Worm (Caenorhabditis elegans) whole organism, midembryonic: ENCODE results near the gene cct-4.
A peak's percentile ranks its signal among the peaks of the same experiment; 100 is the strongest.

Experiments used
- T22C8.4 ChIP-seq: fragments of 200-800 bp; sonication (Bioruptor generic); IDR thresholded peaks from 2 replicates; pipeline ENCODE4 v1.3.6; 2022; ENCODE audit warnings: missing genetic modification characterization, missing compliant biosample characterization
- cog-1 ChIP-seq: sonication (generic microtip); optimal IDR thresholded peaks from 2 replicates; lab custom pipeline; 2016; ENCODE audit warnings: missing genetic modification characterization, missing compliant biosample characterization
- flt-1 ChIP-seq: fragments of 200-800 bp; sonication (Bioruptor generic); IDR thresholded peaks from 2 replicates; pipeline ENCODE4 v1.3.6; 2022; ENCODE audit warnings: missing genetic modification characterization, missing compliant biosample characterization
- klf-2 ChIP-seq: fragments of 200-800 bp; sonication (Bioruptor generic); conservative IDR thresholded peaks from 2 replicates; pipeline ENCODE4 v1.3.6; 2022; ENCODE audit warnings: missing genetic modification reagents, missing genetic modification characterization, missing compliant biosample characterization
- med-1 ChIP-seq: sonication (generic microtip); optimal IDR thresholded peaks from 2 replicates; lab custom pipeline; 2017; ENCODE audit warnings: missing genetic modification characterization, mild to moderate bottlenecking, missing compliant biosample characterization, antibody characterized with exemption, missing genetic modification reagents; ENCODE audit not compliant: insufficient read depth
- ref-1 ChIP-seq: fragments of 200-800 bp; sonication (Bioruptor generic); conservative IDR thresholded peaks from 2 replicates; pipeline ENCODE4 v1.3.6; 2022; ENCODE audit warnings: missing genetic modification reagents, missing genetic modification characterization, missing compliant biosample characterization
- tab-1 ChIP-seq: fragments of 200-800 bp; sonication (Bioruptor generic); IDR thresholded peaks from 2 replicates; pipeline ENCODE4 v1.3.6; 2022; ENCODE audit warnings: missing genetic modification characterization, missing compliant biosample characterization
- ztf-23 ChIP-seq: fragments of 200-800 bp; sonication (Bioruptor generic); IDR thresholded peaks from 2 replicates; pipeline ENCODE4 v1.3.6; 2022; ENCODE audit warnings: missing genetic modification reagents, missing genetic modification characterization, missing compliant biosample characterization
- ztf-29 ChIP-seq: fragments of 200-800 bp; sonication (Bioruptor generic); IDR thresholded peaks from 2 replicates; pipeline ENCODE4 v1.3.6; 2022; ENCODE audit warnings: missing genetic modification reagents, missing genetic modification characterization, missing compliant biosample characterization

cct-4 gene

ce11 chrII:8327450-8327849, 44.0 kb downstream of the cct-4 start:
- no peak for TF ChIP-seq ref-1 (GFP tag; lab: Robert Waterston, UW)
- TF ChIP-seq klf-2 (GFP tag; lab: Robert Waterston, UW), result no peak
- TF ChIP-seq flt-1, result no peak
- no peak for TF ChIP-seq ztf-29
- TF ChIP-seq tab-1 (GFP tag; lab: Robert Waterston, UW), result no peak
- no peak for TF ChIP-seq T22C8.4 (GFP tag; lab: Robert Waterston, UW)

ce11 chrII:8328820-8329339, 45.4 kb downstream of the cct-4 start, which contains the start of gene hel-1:
TSS of gene hel-1 (minus strand) at chrII:8328870.
- TF ChIP-seq klf-2 (GFP tag; lab: Robert Waterston, UW) (no peak), cog-1 (peak; percentile 74), ztf-23 (GFP tag; lab: Robert Waterston, UW) (no peak), flt-1 (no peak; the same call in 1 of the 2 replicates), ztf-29 (no peak), tab-1 (GFP tag; lab: Robert Waterston, UW) (0 out of 2 replicates have a peak, but pooled peaks have one; percentile 12)

ce11 chrII:8329462-8329861, 46.0 kb downstream of the cct-4 start, which contains the start of gene C26D10.4:
TSS of gene C26D10.4 (plus strand) at chrII:8329762.
- TF ChIP-seq cog-1 (no peak), ztf-23 (GFP tag; lab: Robert Waterston, UW) (no peak), T22C8.4 (GFP tag; lab: Robert Waterston, UW) (no peak), tab-1 (GFP tag; lab: Robert Waterston, UW) (no peak), ref-1 (GFP tag; lab: Robert Waterston, UW) (no peak), med-1 (no peak), ztf-29 (no peak), flt-1 (no peak)

ce11 chrII:8333643-8334042, 50.2 kb downstream of the cct-4 start, which contains the start of gene C26D10.7:
TSS of gene C26D10.7 (plus strand) at chrII:8333943.
- TF ChIP-seq med-1, result no peak
- TF ChIP-seq ref-1 (GFP tag; lab: Robert Waterston, UW), result no peak
